Fruit fly (Drosophila melanogaster) whole organism: Measurements from ENCODE around the gene CCDC53.

ENCODE experiments used
- CG8478 ChIP-seq: fragments of >200 bp; optimal IDR thresholded peaks from 2 replicates; lab custom pipeline; 2018; ENCODE audit warnings: inconsistent platforms
- Dll ChIP-seq: fragments of >200 bp; optimal IDR thresholded peaks from 2 replicates; lab custom pipeline; 2017
- usp ChIP-seq: fragments of >200 bp; optimal IDR thresholded peaks from 2 replicates; lab custom pipeline; 2017; ENCODE audit warnings: missing biosample characterization, missing genetic modification characterization, mixed read lengths

DNA sequence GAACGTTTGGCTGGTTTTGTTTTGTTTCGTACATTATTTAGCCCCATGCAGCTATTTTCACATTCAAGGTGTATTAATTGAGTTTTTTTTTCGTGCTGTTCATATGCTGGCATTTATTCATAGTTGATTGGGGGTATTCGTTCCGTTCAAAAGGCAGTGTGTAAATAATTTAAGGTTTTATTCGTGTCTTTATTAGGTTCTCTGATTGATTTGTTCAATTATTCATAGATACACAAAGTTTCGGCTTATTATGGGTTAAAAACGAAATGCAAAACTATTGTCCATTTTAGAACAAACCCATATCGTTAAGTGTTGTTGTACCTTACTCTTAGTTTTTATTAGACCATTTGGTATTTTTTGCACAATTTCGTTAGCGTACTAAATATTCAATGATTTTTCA, 50.5 kb downstream of the CCDC53 start:
- TF ChIP-seq Dll (no peak), usp (GFP tag; lab: Kevin White, UChicago) (no peak), CG8478 (lab: Kevin White, UChicago) (no peak)
